Fruit fly (Drosophila melanogaster) Kc167 (cell line): ENCODE data around the gene CG34008.

ENCODE experiments used
- Myc ChIP-seq: fragments of >200 bp; optimal IDR thresholded peaks from 2 replicates; lab custom pipeline; 2017; ENCODE audit warnings: missing external identifiers
- Sin3A ChIP-seq: fragments of >200 bp; optimal IDR thresholded peaks from 2 replicates; lab custom pipeline; 2018; ENCODE audit warnings: missing external identifiers
- h ChIP-seq: fragments of >200 bp; optimal IDR thresholded peaks from 3 replicates; lab custom pipeline; 2018; ENCODE audit warnings: missing external identifiers
- insv ChIP-seq: fragments of >200 bp; optimal IDR thresholded peaks from 3 replicates; lab custom pipeline; 2018; ENCODE audit warnings: missing external identifiers
- psq ChIP-seq: fragments of >200 bp; optimal IDR thresholded peaks from 2 replicates; lab custom pipeline; 2017; ENCODE audit warnings: missing external identifiers
- ttk ChIP-seq: sonication (Bioruptor generic); optimal IDR thresholded peaks from 2 replicates; lab custom pipeline; 2017; ENCODE audit warnings: missing external identifiers

dm6 chr3R:20555023-20555422 lies 26.3 kb downstream of the CG34008 start:
- TF ChIP-seq Sin3A (lab: Kevin White, UChicago): no peak
- TF ChIP-seq Myc: no peak
- TF ChIP-seq h (lab: Kevin White, UChicago): no peak
- TF ChIP-seq ttk (lab: Kevin White, UChicago): no peak
- no peak for TF ChIP-seq psq (lab: Kevin White, UChicago)
- no peak for TF ChIP-seq insv (lab: Kevin White, UChicago)
